Fruit fly (Drosophila melanogaster): ENCODE results near the gene Sec61gamma.

The Sec61gamma gene

dm6 chrX:19613473-19613872 lies 29.7 kb upstream of the Sec61gamma start (continued):
- TF ChIP-seq CG4404 (GFP tag; IDR thresholded peaks at IDR 0.05) (no peak), E2f1 (GFP tag; IDR thresholded peaks at IDR 0.05) (no peak), Hsf (GFP tag; optimal IDR thresholded peaks at IDR 0.05) (no peak), CG31224 (GFP tag; IDR thresholded peaks at IDR 0.05) (no peak), CG14441 (GFP tag; IDR thresholded peaks at IDR 0.05) (no peak), CG11085 (GFP tag; IDR thresholded peaks at IDR 0.05) (no peak), sens-2 (GFP tag; IDR thresholded peaks at IDR 0.05) (no peak), az2 (GFP tag; optimal IDR thresholded peaks at IDR 0.05) (no peak), zen2 (GFP tag; IDR thresholded peaks at IDR 0.05; ENCODE audit: partially characterized antibody) (peak; percentile 64; the same call in 2 of the 3 replicates), toy (GFP tag; IDR thresholded peaks at IDR 0.05) (no peak), bbx (GFP tag; IDR thresholded peaks at IDR 0.05; ENCODE audit: partially characterized antibody) (no peak), fd3F (GFP tag; optimal IDR thresholded peaks at IDR 0.05) (no peak), CG34224 (GFP tag; IDR thresholded peaks at IDR 0.05; ENCODE audit: partially characterized antibody) (peak; percentile 55; the same call in 2 of the 3 replicates), sima (GFP tag; optimal IDR thresholded peaks at IDR 0.05) (no peak), schlank (tag; optimal IDR thresholded peaks at IDR 0.05) (peak; percentile 71), Dip3 (GFP tag; optimal IDR thresholded peaks at IDR 0.05) (no peak), CG1602 (GFP tag; optimal IDR thresholded peaks at IDR 0.05) (no peak), E2f2 (GFP tag; IDR thresholded peaks at IDR 0.05) (peak; percentile 83), Hmr (GFP tag; optimal IDR thresholded peaks at IDR 0.05) (peak; percentile 75), CG32772 (GFP tag; IDR thresholded peaks at IDR 0.05) (no peak), chm (GFP tag; IDR thresholded peaks at IDR 0.05) (peak; percentile 74), CG9876 (GFP tag; optimal IDR thresholded peaks at IDR 0.05) (no peak), CG10565 (GFP tag; optimal IDR thresholded peaks at IDR 0.05) (no peak), CG8281 (tag; optimal IDR thresholded peaks at IDR 0.05) (no peak), Meics (GFP tag; optimal IDR thresholded peaks at IDR 0.05) (peak; percentile 83), CG11398 (GFP tag; optimal IDR thresholded peaks at IDR 0.05) (no peak), grau (tag; optimal IDR thresholded peaks at IDR 0.05) (peak; percentile 44), sens (GFP tag) (peak; percentile 92), CG8290 (GFP tag; optimal IDR thresholded peaks at IDR 0.05) (no peak), CG8290 (tag; optimal IDR thresholded peaks at IDR 0.05) (peak; percentile 63 to 82), prd (optimal IDR thresholded peaks at IDR 0.05) (no peak), prd (GFP tag; IDR thresholded peaks at IDR 0.05) (no peak), otp (GFP tag; IDR thresholded peaks at IDR 0.05) (peak; percentile 59; the same call in 1 of the 3 replicates), bcd (GFP tag; optimal IDR thresholded peaks at IDR 0.05) (peak; percentile 39), ara (GFP tag; IDR thresholded peaks at IDR 0.05) (no peak), br (optimal IDR thresholded peaks at IDR 0.05) (no peak), Hand (GFP tag; optimal IDR thresholded peaks at IDR 0.05) (peak; percentile 35), sd (tag; optimal IDR thresholded peaks at IDR 0.05) (no peak), gce (GFP tag; IDR thresholded peaks at IDR 0.05) (peak; percentile 60; the same call in 1 of the 3 replicates), chn (GFP tag; optimal IDR thresholded peaks at IDR 0.05) (no peak), HLH3B (GFP tag; IDR thresholded peaks at IDR 0.05) (peak; percentile 40; the same call in 1 of the 2 replicates), ase (GFP tag; IDR thresholded peaks at IDR 0.05) (no peak), BtbVII (GFP tag; optimal IDR thresholded peaks at IDR 0.05) (peak; percentile 59), eyg (GFP tag; optimal IDR thresholded peaks at IDR 0.05) (peak; percentile 41), cato (GFP tag; optimal IDR thresholded peaks at IDR 0.05; ENCODE audit: borderline replicate concordance) (no peak), CG11456 (GFP tag; IDR thresholded peaks at IDR 0.05) (0 out of 3 replicates have a peak, but pooled peaks have one; percentile 33), Spps (tag; optimal IDR thresholded peaks at IDR 0.05) (no peak), lov (optimal IDR thresholded peaks at IDR 0.05) (no peak), lov (GFP tag; IDR thresholded peaks at IDR 0.05) (no peak; the same call in 2 of the 3 replicates), CG11696 (GFP tag; IDR thresholded peaks at IDR 0.05) (no peak), CG14050 (GFP tag; IDR thresholded peaks at IDR 0.05) (no peak), Antp (GFP tag; optimal IDR thresholded peaks at IDR 0.05) (no peak), CG8359 (GFP tag; optimal IDR thresholded peaks at IDR 0.05; ENCODE audit: borderline replicate concordance) (no peak), CG16779 (GFP tag; IDR thresholded peaks at IDR 0.05) (no peak)

Measured in whole organism, embryonic.